Fruit fly (Drosophila melanogaster) whole organism, prepupa: ENCODE measurements around the gene tok.

ENCODE experiments used
- CG1621 ChIP-seq: fragments of 200-800 bp; sonication (Bioruptor generic); optimal IDR thresholded peaks from 3 replicates; lab custom pipeline; 2018; ENCODE audit warnings: missing biosample characterization, mild to moderate bottlenecking, missing genetic modification characterization
- CG6276 ChIP-seq: fragments of 200-800 bp; sonication (Bioruptor generic); optimal IDR thresholded peaks from 2 replicates; lab custom pipeline; 2017; ENCODE audit warnings: missing biosample characterization, mild to moderate bottlenecking, missing genetic modification characterization
- CG6854 ChIP-seq: fragments of 200-800 bp; sonication (Bioruptor generic); optimal IDR thresholded peaks from 2 replicates; lab custom pipeline; 2017; ENCODE audit warnings: missing biosample characterization, mild to moderate bottlenecking, missing genetic modification characterization
- Eip93F ChIP-seq: fragments of 200-800 bp; sonication (Bioruptor generic); optimal IDR thresholded peaks from 2 replicates; lab custom pipeline; 2016; ENCODE audit warnings: missing biosample characterization, mild to moderate bottlenecking, missing genetic modification characterization
- Ets21C ChIP-seq: fragments of 200-800 bp; sonication (Bioruptor generic); optimal IDR thresholded peaks from 3 replicates; lab custom pipeline; 2016; ENCODE audit warnings: missing biosample characterization, missing genetic modification characterization
- Sox14 ChIP-seq: fragments of 200-800 bp; sonication (Bioruptor generic); optimal IDR thresholded peaks from 3 replicates; lab custom pipeline; 2016; ENCODE audit warnings: missing biosample characterization, missing genetic modification characterization
- salr ChIP-seq, 2 experiments: fragments of 200-800 bp; sonication (Bioruptor generic); optimal IDR thresholded peaks; 3 replicates each; lab custom pipeline; 2016 to 2018; ENCODE audit warnings: missing biosample characterization in 2 of 2, missing genetic modification characterization in 2 of 2, mild to moderate bottlenecking in 1 of 2
- ss ChIP-seq, 2 experiments: fragments of 200-800 bp; sonication (Bioruptor generic); optimal IDR thresholded peaks; 2 replicates in 1 of 2; 3 replicates in 1 of 2; lab custom pipeline; 2017 to 2018; ENCODE audit warnings: mild to moderate bottlenecking in 2 of 2, missing biosample characterization in 2 of 2, missing genetic modification characterization in 2 of 2, moderate library complexity in 1 of 2

dm6 chr3R:24798595-24798994 is 79.1 kb downstream of the tok start:
- TF ChIP-seq Ets21C (no peak), CG1621 (tag; lab: Kevin White, UChicago) (no peak), CG6276 (GFP tag; lab: Kevin White, UChicago) (no peak), salr (GFP tag; optimal IDR thresholded peaks at IDR 0.05; lab: Kevin White, UChicago) (no peak), Eip93F (GFP tag; lab: Kevin White, UChicago) (no peak), CG6854 (GFP tag; lab: Kevin White, UChicago) (no peak), Sox14 (GFP tag; lab: Kevin White, UChicago) (no peak), ss (GFP tag; optimal IDR thresholded peaks at IDR 0.05; lab: Kevin White, UChicago) (no peak)
